Fruit fly (Drosophila melanogaster) Kc167 (cell line): ENCODE measurements around the gene Pen.

Experiments
- Myc ChIP-seq: fragments of >200 bp; optimal IDR thresholded peaks from 2 replicates; lab custom pipeline; 2017; ENCODE audit warnings: missing external identifiers
- Sin3A ChIP-seq: fragments of >200 bp; optimal IDR thresholded peaks from 2 replicates; lab custom pipeline; 2018; ENCODE audit warnings: missing external identifiers
- h ChIP-seq: fragments of >200 bp; optimal IDR thresholded peaks from 3 replicates; lab custom pipeline; 2018; ENCODE audit warnings: missing external identifiers
- ttk ChIP-seq: sonication (Bioruptor generic); optimal IDR thresholded peaks from 2 replicates; lab custom pipeline; 2017; ENCODE audit warnings: missing external identifiers

dm6 chr2L:10026376-10026775, 30.3 kb upstream of the Pen start, which contains the start of gene CG13127:
- TF ChIP-seq h (lab: Kevin White, UChicago): no peak
- no peak for TF ChIP-seq Sin3A (lab: Kevin White, UChicago)
- TF ChIP-seq Myc: no peak
- TF ChIP-seq ttk (lab: Kevin White, UChicago): no peak
